Worm (Caenorhabditis elegans): Measurements from ENCODE around the gene ttbk-8.1.
"Not testable (repeated sequence)": the region's sequence is repeated elsewhere in the genome, so short reads cannot be mapped to it uniquely, and the experiment has no call there.

ce11 chrIV:13455200-13455599, 16.9 kb upstream of the ttbk-8.1 start, which contains the start of gene Y38H8A.7:
- not testable (repeated sequence) for TF ChIP-seq ztf-29 (GFP tag; IDR thresholded peaks at IDR 0.05); ref-1 (GFP tag; conservative IDR thresholded peaks at IDR 0.05); flt-1 (GFP tag; IDR thresholded peaks at IDR 0.05); tab-1 (GFP tag; IDR thresholded peaks at IDR 0.05)

Data from whole organism, midembryonic.